Fruit fly (Drosophila melanogaster): ENCODE results near the gene CG10646.

CG10646 gene

dm6 chr3L:12484948-12485347 lies 18.7 kb downstream of the CG10646 start, which contains the start of gene CG10663 (continued):
- TF ChIP-seq cg (GFP tag; optimal IDR thresholded peaks at IDR 0.05) (peak; percentile 14), NfI (GFP tag; optimal IDR thresholded peaks at IDR 0.05) (peak; percentile 20), Stat92E (GFP tag; optimal IDR thresholded peaks at IDR 0.05) (peak in 1 of 3 experiments; percentile 32), chif (GFP tag; optimal IDR thresholded peaks at IDR 0.05) (peak in 1 of 2 experiments; percentile 13), CG12769 (tag; optimal IDR thresholded peaks at IDR 0.05) (peak; percentile 88), CG16863 (GFP tag; optimal IDR thresholded peaks at IDR 0.05) (peak; percentile 10), CG13624 (GFP tag; optimal IDR thresholded peaks at IDR 0.05) (peak; percentile 10), CG14014 (GFP tag; IDR thresholded peaks at IDR 0.05) (peak; percentile 32; the same call in 1 of the 2 replicates), CG12391 (tag; optimal IDR thresholded peaks at IDR 0.05) (peak; percentile 11), CG2678 (tag; optimal IDR thresholded peaks at IDR 0.05) (peak; percentile 9), pan (optimal IDR thresholded peaks at IDR 0.05) (no peak), pan (GFP tag; optimal IDR thresholded peaks at IDR 0.05 in 1 of 2, IDR thresholded peaks at IDR 0.05 in 1 of 2) (peak in 1 of 2 experiments; percentile 32), Chrac-16 (GFP tag; optimal IDR thresholded peaks at IDR 0.05) (peak; percentile 6), HLH54F (GFP tag; optimal IDR thresholded peaks at IDR 0.05) (no peak), crol (GFP tag; IDR thresholded peaks at IDR 0.05) (no peak), Aef1 (GFP tag; IDR thresholded peaks at IDR 0.05) (no peak), CG4730 (GFP tag; IDR thresholded peaks at IDR 0.05) (no peak), nerfin-2 (GFP tag; IDR thresholded peaks at IDR 0.05; ENCODE audit: partially characterized antibody) (peak; percentile 45; the same call in 1 of the 2 replicates), CG6791 (GFP tag; IDR thresholded peaks at IDR 0.05; ENCODE audit: partially characterized antibody) (peak; percentile 68; the same call in 2 of the 3 replicates), sob (GFP tag; IDR thresholded peaks at IDR 0.05) (0 out of 2 replicates have a peak, but pooled peaks have one; percentile 18), gem (tag; optimal IDR thresholded peaks at IDR 0.05) (peak; percentile 5), Rfx (GFP tag; IDR thresholded peaks at IDR 0.05) (peak; percentile 45; the same call in 1 of the 2 replicates), prd (optimal IDR thresholded peaks at IDR 0.05) (no peak), prd (GFP tag; IDR thresholded peaks at IDR 0.05) (0 out of 3 replicates have a peak, but pooled peaks have one; percentile 37), B-H1 (GFP tag; IDR thresholded peaks at IDR 0.05) (peak; percentile 17; the same call in 1 of the 3 replicates), Max (GFP tag; optimal IDR thresholded peaks at IDR 0.05) (peak; percentile 10), Adf1 (GFP tag; IDR thresholded peaks at IDR 0.05) (peak; percentile 52; the same call in 1 of the 2 replicates), CG12071 (GFP tag; optimal IDR thresholded peaks at IDR 0.05) (peak; percentile 0), Drgx (GFP tag; IDR thresholded peaks at IDR 0.05) (peak; percentile 15; the same call in 1 of the 2 replicates), cas (GFP tag; IDR thresholded peaks at IDR 0.05) (no peak), eyg (GFP tag; optimal IDR thresholded peaks at IDR 0.05) (peak; percentile 8), bbx (GFP tag; IDR thresholded peaks at IDR 0.05; ENCODE audit: partially characterized antibody) (peak; percentile 60; the same call in 1 of the 2 replicates), vvl (GFP tag; IDR thresholded peaks at IDR 0.05) (peak; percentile 60; the same call in 1 of the 2 replicates), CG5180 (GFP tag; optimal IDR thresholded peaks at IDR 0.05) (peak; percentile 81), Xbp1 (GFP tag; optimal IDR thresholded peaks at IDR 0.05) (peak; percentile 1), bsh (GFP tag; optimal IDR thresholded peaks at IDR 0.05) (peak; percentile 15 to 28), zen (tag; optimal IDR thresholded peaks at IDR 0.05) (no peak), shn (GFP tag; optimal IDR thresholded peaks at IDR 0.05) (no peak), HLH4C (GFP tag; IDR thresholded peaks at IDR 0.05; ENCODE audit: partially characterized antibody) (peak; percentile 53; the same call in 2 of the 3 replicates), CG10959 (GFP tag; IDR thresholded peaks at IDR 0.05) (0 out of 2 replicates have a peak, but pooled peaks have one; percentile 31), row (GFP tag; IDR thresholded peaks at IDR 0.05) (peak; percentile 72), Bgb (GFP tag; IDR thresholded peaks at IDR 0.05; ENCODE audit: partially characterized antibody) (peak; percentile 41; the same call in 1 of the 2 replicates), ci (GFP tag; IDR thresholded peaks at IDR 0.05) (peak; percentile 72; the same call in 2 of the 3 replicates), slbo (GFP tag; IDR thresholded peaks at IDR 0.05) (peak; percentile 42), caup (GFP tag; optimal IDR thresholded peaks at IDR 0.05; ENCODE audit: severe bottlenecking) (peak; percentile 2), CG7839 (tag; optimal IDR thresholded peaks at IDR 0.05) (peak; percentile 4), dmrt11E (tag; optimal IDR thresholded peaks at IDR 0.05) (no peak), CG6689 (GFP tag; IDR thresholded peaks at IDR 0.05) (peak; percentile 14; the same call in 1 of the 2 replicates), sim (GFP tag; IDR thresholded peaks at IDR 0.05) (0 out of 2 replicates have a peak, but pooled peaks have one; percentile 54)
